Fruit fly (Drosophila melanogaster) whole organism, embryonic: ENCODE results near the gene CG1575.

Experiments used
- BEAF-32 ChIP-seq: fragments of 200-800 bp; sonication (Bioruptor generic); optimal IDR thresholded peaks from 3 replicates; lab custom pipeline; 2017; ENCODE audit warnings: missing biosample characterization, missing genetic modification characterization, mild to moderate bottlenecking, moderate library complexity, missing genetic modification reagents
- CG12659 ChIP-seq: fragments of 200-800 bp; sonication (Bioruptor generic); optimal IDR thresholded peaks from 3 replicates; lab custom pipeline; 2017; ENCODE audit warnings: mild to moderate bottlenecking, missing biosample characterization, missing genetic modification reagents, missing genetic modification characterization
- CG17186 ChIP-seq: fragments of 200-800 bp; sonication (Bioruptor generic); optimal IDR thresholded peaks from 3 replicates; lab custom pipeline; 2017; ENCODE audit warnings: missing biosample characterization, missing genetic modification reagents, missing genetic modification characterization
- CG18011 ChIP-seq: fragments of 200-800 bp; sonication (Bioruptor generic); optimal IDR thresholded peaks from 2 replicates; lab custom pipeline; 2017; ENCODE audit warnings: missing biosample characterization, missing genetic modification characterization, mild to moderate bottlenecking, moderate library complexity, missing genotype
- CG3407 ChIP-seq: fragments of 200-800 bp; sonication (Bioruptor generic); optimal IDR thresholded peaks from 2 replicates; lab custom pipeline; 2018; ENCODE audit warnings: missing biosample characterization, mild to moderate bottlenecking, missing genetic modification characterization
- CG8290 ChIP-seq, 3 experiments: fragments of 200-800 bp; sonication (Bioruptor generic); optimal IDR thresholded peaks; 2 replicates each; lab custom pipeline; 2016 to 2019; ENCODE audit warnings: missing biosample characterization in 3 of 3, missing genetic modification characterization in 3 of 3, mild to moderate bottlenecking in 2 of 3, moderate library complexity in 1 of 3
- Nf-YC ChIP-seq: fragments of 200-800 bp; optimal IDR thresholded peaks from 3 replicates; lab custom pipeline; 2019; ENCODE audit warnings: missing biosample characterization, mild to moderate bottlenecking, missing genetic modification characterization, moderate library complexity
- corto ChIP-seq: fragments of 200-800 bp; sonication (Bioruptor generic); optimal IDR thresholded peaks from 2 replicates; lab custom pipeline; 2016; ENCODE audit warnings: missing biosample characterization, mild to moderate bottlenecking, missing genetic modification characterization, moderate library complexity
- exex ChIP-seq: fragments of 200-800 bp; sonication (Bioruptor generic); optimal IDR thresholded peaks from 4 replicates; lab custom pipeline; 2018; ENCODE audit warnings: missing biosample characterization, mild to moderate bottlenecking, missing genetic modification characterization, moderate library complexity
- fd64A ChIP-seq: fragments of 200-800 bp; sonication (Bioruptor generic); optimal IDR thresholded peaks from 3 replicates; lab custom pipeline; 2018; ENCODE audit warnings: missing biosample characterization, mild to moderate bottlenecking, missing genetic modification characterization

- TF ChIP-seq CG18011 (GFP tag; lab: Kevin White, UChicago) (no peak), CG8290 (GFP tag; optimal IDR thresholded peaks at IDR 0.05; lab: Kevin White, UChicago) (peak; percentile 22), CG8290 (tag; optimal IDR thresholded peaks at IDR 0.05; lab: Kevin White, UChicago) (peak in 1 of 2 experiments; percentile 26), BEAF-32 (GFP tag; lab: Kevin White, UChicago) (peak; percentile 85), CG12659 (GFP tag; lab: Kevin White, UChicago) (peak; percentile 51), corto (no peak), CG17186 (GFP tag; lab: Kevin White, UChicago) (no peak), Nf-YC (tag; lab: Kevin White, UChicago) (peak; percentile 20), CG3407 (no peak), fd64A (GFP tag; lab: Kevin White, UChicago) (no peak), exex (tag; lab: Kevin White, UChicago) (no peak)
These were observed 12.6 kb downstream of the CG1575 start, which contains the start of gene CG2116 for dm6 chrX:8129204-8129997.
